Fruit fly (Drosophila melanogaster): ENCODE results near the gene CG43089.

DNA sequence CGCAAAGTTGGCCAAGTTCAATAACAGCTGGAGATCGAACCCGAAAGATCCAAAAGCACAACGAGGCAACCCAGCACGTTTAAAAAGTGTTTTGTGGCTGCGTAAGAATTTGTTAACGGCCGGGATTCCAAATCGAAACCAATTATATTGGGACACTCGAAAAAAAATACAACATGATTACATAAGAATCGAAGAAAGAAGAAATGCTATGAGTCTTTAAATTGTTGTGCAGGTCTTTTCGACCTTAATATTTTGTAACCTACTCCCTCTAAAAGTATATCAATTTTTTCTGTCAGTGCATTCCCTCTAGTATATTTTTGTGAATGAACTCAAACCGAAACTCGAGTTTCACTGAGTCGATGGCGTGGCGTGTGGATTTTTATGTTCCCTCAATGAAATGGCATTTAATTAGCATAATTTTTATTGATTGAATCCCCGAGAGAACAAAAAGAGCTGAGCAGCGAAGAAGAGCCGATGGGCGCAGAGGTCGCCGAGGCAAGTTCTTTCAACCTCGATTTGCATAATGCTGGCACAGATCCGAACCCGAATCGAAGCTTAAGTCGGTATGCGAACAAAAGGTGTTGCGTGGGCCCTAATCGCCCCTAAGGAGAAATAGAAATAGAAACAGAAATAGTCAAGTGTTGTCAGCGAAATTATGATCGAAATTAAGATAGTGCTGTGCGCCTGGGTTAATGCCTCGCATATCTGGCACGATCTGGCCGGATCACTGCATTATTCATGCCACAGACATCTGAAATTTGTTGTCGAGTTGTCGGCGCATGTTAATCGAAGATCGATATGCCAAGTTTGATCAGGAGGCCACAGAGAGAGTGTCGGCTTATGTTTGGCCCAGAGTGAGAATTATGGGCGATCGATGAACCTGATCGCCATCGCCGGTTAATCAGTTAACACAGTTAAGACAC lies 48.3 kb upstream of the CG43089 start:
- TF ChIP-seq CG6808 (GFP tag; optimal IDR thresholded peaks at IDR 0.05) (no peak), achi (GFP tag; optimal IDR thresholded peaks at IDR 0.05) (peak; percentile 49), dac (GFP tag; optimal IDR thresholded peaks at IDR 0.05) (no peak), CG6792 (GFP tag; optimal IDR thresholded peaks at IDR 0.05) (peak; percentile 39), esn (GFP tag; optimal IDR thresholded peaks at IDR 0.05) (peak; percentile 55), CG6854 (GFP tag; optimal IDR thresholded peaks at IDR 0.05) (no peak), cyc (GFP tag; optimal IDR thresholded peaks at IDR 0.05) (no peak), CG15336 (GFP tag; IDR thresholded peaks at IDR 0.05) (no peak), CG10631 (GFP tag; optimal IDR thresholded peaks at IDR 0.05) (no peak), ss (GFP tag; optimal IDR thresholded peaks at IDR 0.05) (no peak), Sox14 (GFP tag; optimal IDR thresholded peaks at IDR 0.05) (peak; percentile 36), OdsH (GFP tag; optimal IDR thresholded peaks at IDR 0.05) (peak; percentile 57)
